Worm (Caenorhabditis elegans): Measurements from ENCODE around the gene C02B10.6.
"Not testable (repeated sequence)": the region's sequence is repeated elsewhere in the genome, so short reads cannot be mapped to it uniquely, and the experiment has no call there.

Gene C02B10.6

ce11 chrIV:5063297-5063696 is 7.4 kb upstream of the C02B10.6 start (continued):
- peak; percentile 66 for TF ChIP-seq nhr-19 (GFP tag; conservative IDR thresholded peaks at IDR 0.05)
- TF ChIP-seq C16A3.4 (tag; optimal IDR thresholded peaks at IDR 0.05), result no peak
- no peak for TF ChIP-seq aha-1 (tag; optimal IDR thresholded peaks at IDR 0.05)
- no peak for TF ChIP-seq nhr-84 (tag; optimal IDR thresholded peaks at IDR 0.05)
- no peak for TF ChIP-seq mef-2 (tag; optimal IDR thresholded peaks at IDR 0.05)
- no peak for TF ChIP-seq isw-1 (GFP tag; IDR thresholded peaks at IDR 0.05)
- peak; percentile 15 for TF ChIP-seq swsn-7 (tag; optimal IDR thresholded peaks at IDR 0.05)
- no peak for TF ChIP-seq unc-62 (GFP tag; optimal IDR thresholded peaks at IDR 0.05)
- peak in 1 of 6 experiments; percentile 5 for TF ChIP-seq elt-3 (tag; optimal IDR thresholded peaks at IDR 0.05)
- TF ChIP-seq nhr-85 (tag), result peak; percentile 75
- TF ChIP-seq aly-2 (tag; optimal IDR thresholded peaks at IDR 0.05), result peak; percentile 35
- TF ChIP-seq ceh-82 (tag; optimal IDR thresholded peaks at IDR 0.05), result no peak
- peak; percentile 5 for TF ChIP-seq xbp-1 (tag; optimal IDR thresholded peaks at IDR 0.05)
- TF ChIP-seq nhr-71 (tag; optimal IDR thresholded peaks at IDR 0.05), result peak; percentile 43
- peak; percentile 18 for TF ChIP-seq fos-1 (tag; optimal IDR thresholded peaks at IDR 0.05)
- 0 out of 2 replicates have a peak, but pooled peaks have one; percentile 34 for TF ChIP-seq grh-1 (GFP tag; IDR thresholded peaks at IDR 0.05)
- TF ChIP-seq rnt-1 (tag; optimal IDR thresholded peaks at IDR 0.05), result peak; percentile 16
- no peak for TF ChIP-seq sup-37 (GFP tag; optimal IDR thresholded peaks at IDR 0.05)

DNA sequence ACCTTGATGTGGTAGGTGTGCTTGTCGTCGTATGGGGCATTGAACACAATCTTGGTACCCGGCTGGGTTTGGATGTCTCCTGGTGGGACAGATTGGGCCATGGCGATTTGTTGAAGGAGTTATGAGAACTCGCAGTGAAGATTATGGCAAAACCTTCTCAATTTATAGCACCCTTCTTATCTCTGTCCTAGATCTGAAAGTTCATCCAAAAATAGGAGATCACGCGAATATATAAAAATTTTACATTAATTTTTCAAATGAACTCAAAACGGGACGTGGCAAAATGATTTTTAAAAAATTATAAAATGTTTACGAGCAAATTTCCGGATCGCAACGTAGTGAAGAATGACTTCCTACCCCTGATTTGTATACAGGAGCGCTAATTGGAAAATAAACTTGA is 5.7 kb upstream of the C02B10.6 start, which contains the start of gene msp-53:
Gene msp-53 (minus strand): TSS at position 101 of the 400 bp plus-strand sequence.
- not testable (repeated sequence) for TF ChIP-seq zag-1 (tag; optimal IDR thresholded peaks at IDR 0.05); efl-1 (optimal IDR thresholded peaks at IDR 0.05); efl-1 (GFP tag; optimal IDR thresholded peaks at IDR 0.05 in 1 of 2); isw-1 (GFP tag; IDR thresholded peaks at IDR 0.05)

ce11 chrIV:5066887-5067286 is 3.8 kb upstream of the C02B10.6 start, which contains the start of gene ttbk-2.2:
ttbk-2.2 (minus strand) TSS chrIV:5066987.
- TF ChIP-seq nhr-47 (tag; optimal IDR thresholded peaks at IDR 0.05); isw-1 (GFP tag; IDR thresholded peaks at IDR 0.05); lin-13 (GFP tag; optimal IDR thresholded peaks at IDR 0.05): not testable (repeated sequence)

DNA sequence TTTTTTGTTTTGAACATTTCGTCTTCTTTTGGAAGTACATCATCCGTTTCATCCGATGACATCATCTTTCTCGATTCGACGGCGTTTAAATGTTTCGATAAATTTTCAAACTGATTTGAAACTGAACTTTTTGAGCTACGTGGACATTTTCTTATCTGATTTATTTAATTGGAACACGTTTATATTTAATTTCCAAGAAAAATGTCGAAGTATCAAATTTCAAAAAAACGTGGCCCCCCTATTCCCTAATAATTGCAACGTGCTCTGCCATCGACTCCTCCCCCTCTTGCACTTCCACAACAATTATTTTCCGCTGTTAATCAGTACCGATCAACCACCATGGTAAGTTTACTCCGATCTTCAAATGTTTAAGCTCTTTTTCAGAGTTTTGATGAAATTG is 2.2 kb upstream of the C02B10.6 start, which contains the start of the genes R13H9.6 and rmd-6:
Gene R13H9.6 (minus strand): TSS at position 101 of the 400 bp plus-strand sequence.
Gene rmd-6 (plus strand): TSS at position 305 of the 400 bp plus-strand sequence.
- TF ChIP-seq pag-3 (tag; optimal IDR thresholded peaks at IDR 0.05; ENCODE audit: borderline replicate concordance, insufficient read depth); unc-98 (GFP tag; IDR thresholded peaks at IDR 0.05); egl-13 (tag; optimal IDR thresholded peaks at IDR 0.05): not testable (repeated sequence)

DNA sequence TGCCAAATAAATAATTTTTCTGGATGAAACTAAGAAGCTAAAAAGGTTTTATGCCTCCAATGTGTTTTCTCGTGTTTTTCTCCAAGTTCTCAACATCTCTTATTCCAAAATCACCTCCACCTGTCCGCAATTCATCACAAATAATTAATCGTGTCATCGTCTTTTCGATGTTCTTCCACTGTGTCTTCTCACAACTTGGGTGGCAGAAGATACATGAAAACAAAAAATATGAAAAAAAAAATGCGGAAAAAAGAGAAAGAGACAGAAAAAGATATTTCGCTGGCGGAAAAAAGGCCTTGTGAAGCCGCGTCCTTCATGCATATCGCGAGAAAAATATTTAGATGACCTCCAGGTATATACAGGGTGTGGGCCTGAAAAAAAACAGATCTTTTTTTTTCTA is 3.1 kb downstream of the C02B10.6 start:
- TF ChIP-seq lir-3 (tag; optimal IDR thresholded peaks at IDR 0.05; ENCODE audit: poor library complexity) (no peak), nhr-85 (tag) (peak; percentile 54), ztf-11 (tag; optimal IDR thresholded peaks at IDR 0.05) (no peak), egl-27 (tag; optimal IDR thresholded peaks at IDR 0.05) (no peak), sup-37 (GFP tag; optimal IDR thresholded peaks at IDR 0.05) (no peak), irx-1 (tag; optimal IDR thresholded peaks at IDR 0.05) (no peak), pqm-1 (tag; optimal IDR thresholded peaks at IDR 0.05) (no peak), sox-4 (tag; optimal IDR thresholded peaks at IDR 0.05) (no peak), C34B4.2 (tag; optimal IDR thresholded peaks at IDR 0.05) (no peak), blmp-1 (tag; optimal IDR thresholded peaks at IDR 0.05) (peak; percentile 36), egl-13 (tag; optimal IDR thresholded peaks at IDR 0.05) (no peak), lin-14 (GFP tag; optimal IDR thresholded peaks at IDR 0.05) (peak; percentile 61), swsn-7 (tag; optimal IDR thresholded peaks at IDR 0.05) (no peak), lin-35 (GFP tag; optimal IDR thresholded peaks at IDR 0.05) (no peak)
